Worm (Caenorhabditis elegans) whole organism, midembryonic: Measurements from ENCODE around the gene B0035.3.

ENCODE experiments used
- T22C8.4 ChIP-seq: fragments of 200-800 bp; sonication (Bioruptor generic); IDR thresholded peaks from 2 replicates; pipeline ENCODE4 v1.3.6; 2022; ENCODE audit warnings: missing genetic modification characterization, missing compliant biosample characterization
- flt-1 ChIP-seq: fragments of 200-800 bp; sonication (Bioruptor generic); IDR thresholded peaks from 2 replicates; pipeline ENCODE4 v1.3.6; 2022; ENCODE audit warnings: missing genetic modification characterization, missing compliant biosample characterization
- med-1 ChIP-seq: sonication (generic microtip); optimal IDR thresholded peaks from 2 replicates; lab custom pipeline; 2017; ENCODE audit warnings: missing genetic modification characterization, mild to moderate bottlenecking, missing compliant biosample characterization, antibody characterized with exemption, missing genetic modification reagents; ENCODE audit not compliant: insufficient read depth
- tab-1 ChIP-seq: fragments of 200-800 bp; sonication (Bioruptor generic); IDR thresholded peaks from 2 replicates; pipeline ENCODE4 v1.3.6; 2022; ENCODE audit warnings: missing genetic modification characterization, missing compliant biosample characterization
- ztf-29 ChIP-seq: fragments of 200-800 bp; sonication (Bioruptor generic); IDR thresholded peaks from 2 replicates; pipeline ENCODE4 v1.3.6; 2022; ENCODE audit warnings: missing genetic modification reagents, missing genetic modification characterization, missing compliant biosample characterization

DNA sequence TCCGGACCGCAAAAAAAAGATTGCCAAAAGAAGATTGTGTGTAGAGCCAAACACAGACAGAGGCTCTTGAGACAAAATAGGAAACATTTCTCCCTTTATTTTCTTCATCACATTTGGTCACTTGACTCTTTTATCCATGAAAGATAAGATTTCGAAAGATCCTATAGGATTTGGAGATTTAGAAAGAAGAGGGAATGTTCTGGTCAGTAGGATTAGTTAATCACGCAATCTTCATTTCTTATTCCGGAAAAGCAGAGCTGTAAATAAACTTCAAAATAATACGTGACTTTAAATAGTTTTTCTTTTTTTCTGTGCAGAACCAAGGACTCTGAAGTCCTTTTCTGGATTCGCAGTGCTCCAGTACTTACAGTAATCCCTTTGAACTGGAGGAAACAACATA lies 32.5 kb upstream of the B0035.3 start:
- TF ChIP-seq med-1 (GFP tag; lab: Kevin White, UChicago) (no peak), tab-1 (GFP tag; lab: Robert Waterston, UW) (no peak), ztf-29 (GFP tag; lab: Robert Waterston, UW) (no peak), T22C8.4 (GFP tag; lab: Robert Waterston, UW) (no peak), flt-1 (GFP tag; lab: Robert Waterston, UW) (no peak)
